Worm (Caenorhabditis elegans) whole organism, L3 larva: ENCODE measurements around the gene frpr-4.

Experiments
- nhr-11 ChIP-seq: fragments of 150-350 bp; optimal IDR thresholded peaks from 2 replicates; lab custom pipeline; 2014; ENCODE audit warnings: missing biosample characterization, missing genetic modification characterization
- nhr-23 ChIP-seq: fragments of 150-350 bp; optimal IDR thresholded peaks from 2 replicates; lab custom pipeline; 2014; ENCODE audit warnings: missing biosample characterization, missing genetic modification reagents, missing genetic modification characterization
- nhr-43 ChIP-seq: sonication (generic microtip); optimal IDR thresholded peaks from 2 replicates; lab custom pipeline; 2016; ENCODE audit warnings: mild to moderate bottlenecking, missing genetic modification characterization, missing compliant biosample characterization; ENCODE audit not compliant: poor library complexity, severe bottlenecking
- pha-4 ChIP-seq: fragments of 150-350 bp; optimal IDR thresholded peaks from 2 replicates; lab custom pipeline; 2014; ENCODE audit warnings: missing biosample characterization, missing genetic modification reagents, missing genetic modification characterization
- unc-39 ChIP-seq: sonication (generic microtip); optimal IDR thresholded peaks from 4 replicates; lab custom pipeline; 2017; ENCODE audit warnings: missing biosample characterization, missing genetic modification characterization

- no peak for TF ChIP-seq nhr-23 (tag; lab: Kevin White, UChicago)
- peak; percentile 38 for TF ChIP-seq pha-4 (tag; lab: Kevin White, UChicago)
- TF ChIP-seq nhr-43 (tag; lab: Kevin White, UChicago): no peak
- TF ChIP-seq unc-39 (tag; lab: Kevin White, UChicago): no peak
- TF ChIP-seq nhr-11 (tag; lab: Kevin White, UChicago): no peak
Observed at ce11 chrII:5202930-5203329, 52.4 kb downstream of the frpr-4 start, which contains the start of gene ampd-1.
